Fruit fly (Drosophila melanogaster) whole organism, embryonic: ENCODE measurements around the gene CG10011.

ENCODE experiments used
- CG1024 ChIP-seq: fragments of 200-800 bp; sonication (Bioruptor generic); IDR thresholded peaks from 2 replicates; pipeline ENCODE4 v1.3.6; 2022; ENCODE audit warnings: missing biosample characterization, missing genetic modification characterization
- CG10565 ChIP-seq: fragments of 200-800 bp; sonication (Bioruptor generic); optimal IDR thresholded peaks from 3 replicates; lab custom pipeline; 2016; ENCODE audit warnings: missing biosample characterization, mild to moderate bottlenecking, missing genetic modification characterization
- CG12155 ChIP-seq: fragments of 200-800 bp; sonication (Bioruptor generic); optimal IDR thresholded peaks from 3 replicates; lab custom pipeline; 2016; ENCODE audit warnings: missing biosample characterization, missing genetic modification characterization
- CG13287 ChIP-seq: fragments of 200-800 bp; sonication (Bioruptor generic); IDR thresholded peaks from 2 replicates; pipeline ENCODE4 v1.3.6; 2022; ENCODE audit warnings: missing biosample characterization, missing genetic modification characterization; ENCODE audit not compliant: partially characterized antibody
- CG14860 ChIP-seq: fragments of 200-800 bp; sonication (Bioruptor generic); IDR thresholded peaks from 3 replicates; pipeline ENCODE4 v1.3.6; 2022; ENCODE audit warnings: missing biosample characterization, missing genetic modification characterization; ENCODE audit not compliant: partially characterized antibody
- CG17612 ChIP-seq: fragments of 200-800 bp; sonication (Bioruptor generic); IDR thresholded peaks from 2 replicates; pipeline ENCODE4 v1.3.6; 2022; ENCODE audit warnings: missing biosample characterization, missing genetic modification characterization
- CG2120 ChIP-seq: fragments of 200-800 bp; sonication (Bioruptor generic); optimal IDR thresholded peaks from 3 replicates; lab custom pipeline; 2016; ENCODE audit warnings: missing biosample characterization, missing genetic modification characterization
- CG34376 ChIP-seq: fragments of 200-800 bp; sonication (Bioruptor generic); optimal IDR thresholded peaks from 2 replicates; lab custom pipeline; 2018; ENCODE audit warnings: missing biosample characterization, mild to moderate bottlenecking, missing genetic modification characterization
- CG3726 ChIP-seq: fragments of 200-800 bp; sonication (Bioruptor generic); IDR thresholded peaks from 3 replicates; pipeline ENCODE4, ENCODE4 v1.3.6; 2022; ENCODE audit warnings: missing biosample characterization, missing genetic modification characterization
- CG4328 ChIP-seq: fragments of 200-800 bp; sonication (Bioruptor generic); optimal IDR thresholded peaks from 3 replicates; lab custom pipeline; 2017; ENCODE audit warnings: missing biosample characterization, missing genetic modification reagents, missing genetic modification characterization
- CG43689 ChIP-seq: fragments of 200-800 bp; sonication (Bioruptor generic); IDR thresholded peaks from 2 replicates; pipeline ENCODE4 v1.3.6; 2022; ENCODE audit warnings: missing biosample characterization, missing genetic modification characterization
- CG6654 ChIP-seq: fragments of 200-800 bp; sonication (Bioruptor generic); optimal IDR thresholded peaks from 2 replicates; lab custom pipeline; 2017; ENCODE audit warnings: missing biosample characterization, mild to moderate bottlenecking, missing genetic modification characterization
- CG6683 ChIP-seq: fragments of 200-800 bp; sonication (Bioruptor generic); optimal IDR thresholded peaks from 2 replicates; lab custom pipeline; 2017; ENCODE audit warnings: missing biosample characterization, mild to moderate bottlenecking, missing genetic modification characterization, missing genetic modification reagents
- CG6791 ChIP-seq: fragments of 200-800 bp; sonication (Bioruptor generic); IDR thresholded peaks from 3 replicates; pipeline ENCODE4 v1.3.6; 2022; ENCODE audit warnings: missing biosample characterization, missing genetic modification characterization; ENCODE audit not compliant: partially characterized antibody
- CG6854 ChIP-seq: fragments of 200-800 bp; sonication (Bioruptor generic); optimal IDR thresholded peaks from 3 replicates; lab custom pipeline; 2017; ENCODE audit warnings: missing biosample characterization, mild to moderate bottlenecking, missing genetic modification characterization
- CG7271 ChIP-seq: fragments of 200-800 bp; sonication (Bioruptor generic); optimal IDR thresholded peaks from 2 replicates; lab custom pipeline; 2018; ENCODE audit warnings: missing biosample characterization, mild to moderate bottlenecking, missing genetic modification characterization, moderate library complexity
- CG7357 ChIP-seq: fragments of 200-800 bp; sonication (Bioruptor generic); IDR thresholded peaks from 3 replicates; pipeline ENCODE4 v1.3.6; 2022; ENCODE audit warnings: missing biosample characterization, missing genetic modification characterization
- CG7839 ChIP-seq: fragments of 200-800 bp; sonication (Bioruptor generic); optimal IDR thresholded peaks from 3 replicates; lab custom pipeline; 2018; ENCODE audit warnings: missing biosample characterization, mild to moderate bottlenecking, missing genetic modification characterization, moderate library complexity
- CG9932 ChIP-seq: fragments of 200-800 bp; sonication (Bioruptor generic); IDR thresholded peaks from 2 replicates; pipeline ENCODE4 v1.3.6; 2022; ENCODE audit warnings: missing biosample characterization, missing genetic modification characterization
- CTCF ChIP-seq: fragments of 200-800 bp; sonication (Bioruptor generic); optimal IDR thresholded peaks from 2 replicates; lab custom pipeline; 2017; ENCODE audit warnings: missing biosample characterization, mild to moderate bottlenecking, missing genetic modification characterization, moderate library complexity
- CrebB ChIP-seq: fragments of 200-800 bp; sonication (Bioruptor generic); optimal IDR thresholded peaks from 3 replicates; lab custom pipeline; 2018; ENCODE audit warnings: missing biosample characterization, mild to moderate bottlenecking, missing genetic modification characterization
- Doc3 ChIP-seq: fragments of 200-800 bp; sonication (Bioruptor generic); IDR thresholded peaks from 3 replicates; pipeline ENCODE4 v1.3.6; 2022; ENCODE audit warnings: missing biosample characterization, missing genetic modification characterization; ENCODE audit not compliant: partially characterized antibody
- Drgx ChIP-seq: fragments of 200-800 bp; sonication (Bioruptor generic); IDR thresholded peaks from 2 replicates; pipeline ENCODE4 v1.3.6; 2022; ENCODE audit warnings: missing biosample characterization, missing genetic modification characterization
- Ets97D ChIP-seq: fragments of 200-800 bp; sonication (Bioruptor generic); optimal IDR thresholded peaks from 3 replicates; lab custom pipeline; 2016; ENCODE audit warnings: missing biosample characterization, missing genetic modification characterization
- Fer2 ChIP-seq: fragments of 200-800 bp; sonication (Bioruptor generic); optimal IDR thresholded peaks from 2 replicates; lab custom pipeline; 2018; ENCODE audit warnings: missing biosample characterization, mild to moderate bottlenecking, missing genetic modification characterization, moderate library complexity
- HLH3B ChIP-seq: fragments of 200-800 bp; sonication (Bioruptor generic); IDR thresholded peaks from 2 replicates; pipeline ENCODE4 v1.3.6; 2022; ENCODE audit warnings: missing biosample characterization, missing genetic modification characterization
- MTF-1 ChIP-seq: fragments of 200-800 bp; sonication (Bioruptor generic); optimal IDR thresholded peaks from 2 replicates; lab custom pipeline; 2018; ENCODE audit warnings: missing biosample characterization, mild to moderate bottlenecking, missing genetic modification characterization, borderline replicate concordance
- Mrtf ChIP-seq: fragments of 200-800 bp; sonication (Bioruptor generic); IDR thresholded peaks from 3 replicates; pipeline ENCODE4 v1.3.6; 2022; ENCODE audit warnings: missing biosample characterization, missing genetic modification characterization
- Nf-YC ChIP-seq: fragments of 200-800 bp; optimal IDR thresholded peaks from 3 replicates; lab custom pipeline; 2019; ENCODE audit warnings: missing biosample characterization, mild to moderate bottlenecking, missing genetic modification characterization, moderate library complexity
- Rfx ChIP-seq: fragments of 200-800 bp; sonication (Bioruptor generic); IDR thresholded peaks from 2 replicates; pipeline ENCODE4 v1.3.6; 2022; ENCODE audit warnings: missing biosample characterization, missing genetic modification characterization
- Taf1 ChIP-seq: fragments of 200-800 bp; sonication (Bioruptor generic); IDR thresholded peaks from 2 replicates; pipeline ENCODE4 v1.3.6; 2022; ENCODE audit warnings: missing biosample characterization, missing genetic modification characterization
- Xbp1 ChIP-seq: fragments of 200-800 bp; sonication (Bioruptor generic); optimal IDR thresholded peaks from 3 replicates; lab custom pipeline; 2016; ENCODE audit warnings: missing biosample characterization, mild to moderate bottlenecking, missing genetic modification characterization
- ase ChIP-seq: fragments of 200-800 bp; sonication (Bioruptor generic); IDR thresholded peaks from 3 replicates; pipeline ENCODE4 v1.3.6; 2022; ENCODE audit warnings: missing biosample characterization, missing genetic modification characterization
- bab2 ChIP-seq: fragments of 200-800 bp; sonication (Bioruptor generic); optimal IDR thresholded peaks from 2 replicates; lab custom pipeline; 2016; ENCODE audit warnings: missing biosample characterization, missing genetic modification characterization
- caup ChIP-seq: fragments of 200-800 bp; sonication (Bioruptor generic); optimal IDR thresholded peaks from 3 replicates; lab custom pipeline; 2017; ENCODE audit warnings: missing biosample characterization, mild to moderate bottlenecking, missing genetic modification characterization, moderate library complexity; ENCODE audit not compliant: severe bottlenecking
- chm ChIP-seq: fragments of 200-800 bp; sonication (Bioruptor generic); IDR thresholded peaks from 2 replicates; pipeline ENCODE4 v1.3.6; 2022; ENCODE audit warnings: missing biosample characterization, missing genetic modification characterization
- crc ChIP-seq: fragments of 200-800 bp; sonication (Bioruptor generic); optimal IDR thresholded peaks from 2 replicates; lab custom pipeline; 2016; ENCODE audit warnings: missing biosample characterization, missing genetic modification characterization
- esg ChIP-seq: fragments of 200-800 bp; sonication (Bioruptor generic); conservative IDR thresholded peaks from 2 replicates; pipeline ENCODE4 v1.3.6; 2022; ENCODE audit warnings: missing biosample characterization, missing genetic modification characterization
- fd3F ChIP-seq: fragments of 200-800 bp; sonication (Bioruptor generic); optimal IDR thresholded peaks from 2 replicates; lab custom pipeline; 2018; ENCODE audit warnings: missing biosample characterization, mild to moderate bottlenecking, missing genetic modification characterization, moderate library complexity
- gcm2 ChIP-seq: fragments of 200-800 bp; sonication (Bioruptor generic); optimal IDR thresholded peaks from 2 replicates; lab custom pipeline; 2016; ENCODE audit warnings: missing biosample characterization, missing genetic modification characterization
- kni ChIP-seq: fragments of 200-800 bp; sonication (Bioruptor generic); optimal IDR thresholded peaks from 3 replicates; lab custom pipeline; 2017; ENCODE audit warnings: mild to moderate bottlenecking, missing biosample characterization, missing genetic modification reagents, missing genetic modification characterization
- oc ChIP-seq: fragments of 200-800 bp; sonication (Bioruptor generic); optimal IDR thresholded peaks from 2 replicates; lab custom pipeline; 2018; ENCODE audit warnings: missing biosample characterization, mild to moderate bottlenecking, missing genetic modification characterization, moderate library complexity
- p53 ChIP-seq: fragments of 200-800 bp; sonication (Bioruptor generic); optimal IDR thresholded peaks from 2 replicates; lab custom pipeline; 2016; ENCODE audit warnings: missing biosample characterization, missing genetic modification characterization
- pfk ChIP-seq: fragments of 200-800 bp; sonication (Bioruptor generic); optimal IDR thresholded peaks from 2 replicates; lab custom pipeline; 2018; ENCODE audit warnings: missing biosample characterization, mild to moderate bottlenecking, missing genetic modification characterization, moderate library complexity
- pho ChIP-seq: fragments of 200-800 bp; sonication (Bioruptor generic); optimal IDR thresholded peaks from 2 replicates; lab custom pipeline; 2016; ENCODE audit warnings: missing biosample characterization, missing genetic modification characterization
- seq ChIP-seq: fragments of 200-800 bp; sonication (Bioruptor generic); IDR thresholded peaks from 2 replicates; pipeline ENCODE4 v1.3.6; 2022; ENCODE audit warnings: missing biosample characterization, missing genetic modification characterization
- sqz ChIP-seq: fragments of 200-800 bp; sonication (Bioruptor generic); optimal IDR thresholded peaks from 3 replicates; lab custom pipeline; 2018; ENCODE audit warnings: missing biosample characterization, mild to moderate bottlenecking, missing genetic modification characterization
- stwl ChIP-seq: fragments of 200-800 bp; sonication (Bioruptor generic); optimal IDR thresholded peaks from 3 replicates; lab custom pipeline; 2018; ENCODE audit warnings: missing biosample characterization, mild to moderate bottlenecking, missing genetic modification characterization, moderate library complexity
- vfl ChIP-seq: fragments of 200-800 bp; sonication (Bioruptor generic); optimal IDR thresholded peaks from 2 replicates; lab custom pipeline; 2016; ENCODE audit warnings: missing biosample characterization, missing genetic modification characterization

Gene CG10011

dm6 chr3R:28585076-28585821 lies 49.6 kb downstream of the CG10011 start, which contains the start of gene fkh (continued):
- TF ChIP-seq CG6683 (GFP tag; lab: Kevin White, UChicago): peak; percentile 98
- peak; percentile 65 for TF ChIP-seq CG10565 (GFP tag; lab: Kevin White, UChicago)
- TF ChIP-seq kni (GFP tag; lab: Kevin White, UChicago): peak; percentile 100
- peak; percentile 78 for TF ChIP-seq p53 (GFP tag; lab: Kevin White, UChicago)
- peak; percentile 70 for TF ChIP-seq Drgx (GFP tag; lab: Robert Waterston, UW)
- TF ChIP-seq seq (GFP tag; lab: Robert Waterston, UW): peak; percentile 97
- TF ChIP-seq CG14860 (GFP tag; lab: Robert Waterston, UW): no peak
- peak; percentile 58 for TF ChIP-seq CG9932 (GFP tag; lab: Robert Waterston, UW)
- TF ChIP-seq sqz (GFP tag; lab: Kevin White, UChicago): peak; percentile 83
- peak; percentile 81 for TF ChIP-seq oc
- peak; percentile 96 for TF ChIP-seq CG6854 (GFP tag; lab: Kevin White, UChicago)
- 0 out of 3 replicates have a peak, but pooled peaks have one; percentile 54 for TF ChIP-seq CG7357 (GFP tag; lab: Robert Waterston, UW)
- TF ChIP-seq chm (GFP tag; lab: Robert Waterston, UW): peak; percentile 73
- TF ChIP-seq caup: peak; percentile 99
- no peak for TF ChIP-seq esg (GFP tag; lab: Robert Waterston, UW)
- TF ChIP-seq crc (GFP tag; lab: Kevin White, UChicago): peak; percentile 86
- TF ChIP-seq HLH3B: peak; percentile 69; the same call in 1 of the 2 replicates
- no peak for TF ChIP-seq stwl (tag; lab: Kevin White, UChicago)
- peak; percentile 60 for TF ChIP-seq Xbp1 (GFP tag; lab: Kevin White, UChicago)
- TF ChIP-seq CG3726 (GFP tag; lab: Robert Waterston, UW): peak; percentile 73; the same call in 1 of the 3 replicates
- peak; percentile 98 for TF ChIP-seq CG4328
- peak; percentile 83 for TF ChIP-seq vfl (GFP tag; lab: Kevin White, UChicago)
- peak; percentile 26; the same call in 1 of the 2 replicates for TF ChIP-seq Taf1
- TF ChIP-seq ase (GFP tag; lab: Robert Waterston, UW): no peak; the same call in 2 of the 3 replicates
- no peak; the same call in 2 of the 3 replicates for TF ChIP-seq Mrtf
- TF ChIP-seq CG2120 (GFP tag; lab: Kevin White, UChicago): peak; percentile 82
- TF ChIP-seq CTCF (GFP tag; lab: Kevin White, UChicago): peak; percentile 52
- peak; percentile 61 for TF ChIP-seq fd3F (GFP tag; lab: Kevin White, UChicago)
- peak; percentile 15; the same call in 1 of the 2 replicates for TF ChIP-seq CG17612
- peak; percentile 89 for TF ChIP-seq bab2 (GFP tag; lab: Kevin White, UChicago)
- peak; percentile 62 for TF ChIP-seq Ets97D
- TF ChIP-seq CG1024 (GFP tag; lab: Robert Waterston, UW): 0 out of 2 replicates have a peak, but pooled peaks have one; percentile 41
- TF ChIP-seq Rfx (GFP tag; lab: Robert Waterston, UW): peak; percentile 95
- peak; percentile 96 for TF ChIP-seq CG34376 (GFP tag; lab: Kevin White, UChicago)
- TF ChIP-seq CG7271 (tag; lab: Kevin White, UChicago): no peak
- TF ChIP-seq Nf-YC (tag; lab: Kevin White, UChicago): peak; percentile 100
- peak; percentile 88 for TF ChIP-seq pfk
- TF ChIP-seq gcm2 (GFP tag; lab: Kevin White, UChicago): peak; percentile 12
- TF ChIP-seq CG12155: peak; percentile 66
- TF ChIP-seq CG43689: peak; percentile 50
- peak; percentile 94 for TF ChIP-seq CrebB (tag; lab: Kevin White, UChicago)
- TF ChIP-seq pho (GFP tag; lab: Kevin White, UChicago): peak; percentile 92
- peak; percentile 37 for TF ChIP-seq CG13287 (GFP tag; lab: Robert Waterston, UW)
- TF ChIP-seq CG7839 (tag; lab: Kevin White, UChicago): peak; percentile 49
- TF ChIP-seq Doc3 (GFP tag; lab: Robert Waterston, UW): peak; percentile 16; the same call in 1 of the 3 replicates
- TF ChIP-seq CG6654 (GFP tag; lab: Kevin White, UChicago): peak; percentile 52
- TF ChIP-seq MTF-1 (GFP tag; lab: Kevin White, UChicago): peak; percentile 96
- peak; percentile 79 for TF ChIP-seq Fer2 (tag; lab: Kevin White, UChicago)
- TF ChIP-seq CG6791 (GFP tag; lab: Robert Waterston, UW): no peak
